Fruit fly (Drosophila melanogaster) whole organism, wandering third instar larva: ENCODE measurements around the gene CG34404.

Experiments
- brk ChIP-seq: fragments of 200-800 bp; sonication (Bioruptor generic); optimal IDR thresholded peaks from 2 replicates; lab custom pipeline; 2016; ENCODE audit warnings: missing biosample characterization, mild to moderate bottlenecking, missing genetic modification characterization
- ey ChIP-seq: fragments of 200-800 bp; sonication (Bioruptor generic); optimal IDR thresholded peaks from 2 replicates; lab custom pipeline; 2016; ENCODE audit warnings: missing biosample characterization, missing genetic modification characterization
- lola ChIP-seq: fragments of >200 bp; optimal IDR thresholded peaks from 2 replicates; lab custom pipeline; 2017; ENCODE audit warnings: missing biosample characterization, missing genetic modification characterization
- pan ChIP-seq: fragments of >200 bp; optimal IDR thresholded peaks from 2 replicates; lab custom pipeline; 2017

DNA sequence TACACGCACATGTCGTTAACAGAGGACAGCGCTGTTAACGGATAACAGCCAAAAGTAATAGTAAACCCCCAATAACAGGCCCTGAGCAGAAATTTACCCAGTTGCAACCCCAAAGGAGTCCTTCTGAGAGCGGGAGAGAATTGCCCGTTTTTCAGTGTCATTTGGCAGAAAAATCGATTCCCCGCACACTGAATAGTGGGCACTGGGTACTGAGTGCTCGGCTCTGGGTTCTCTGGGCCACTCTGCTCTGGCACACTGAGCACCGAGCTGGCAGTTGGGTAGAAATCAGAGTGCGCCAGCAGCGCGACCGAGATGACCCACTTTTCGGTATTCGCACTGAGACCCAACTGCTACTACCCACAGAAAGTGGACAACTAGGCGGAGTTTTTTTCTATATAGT, 6.9 kb upstream of the CG34404 start, which contains the start of gene Rbp:
- TF ChIP-seq brk (GFP tag; lab: Kevin White, UChicago) = no peak
- no peak for TF ChIP-seq lola (GFP tag; lab: Kevin White, UChicago)
- no peak for TF ChIP-seq ey (GFP tag; lab: Kevin White, UChicago)
- TF ChIP-seq pan = no peak
